Worm (Caenorhabditis elegans): ENCODE results near the gene D1005.4.

Gene D1005.4

DNA sequence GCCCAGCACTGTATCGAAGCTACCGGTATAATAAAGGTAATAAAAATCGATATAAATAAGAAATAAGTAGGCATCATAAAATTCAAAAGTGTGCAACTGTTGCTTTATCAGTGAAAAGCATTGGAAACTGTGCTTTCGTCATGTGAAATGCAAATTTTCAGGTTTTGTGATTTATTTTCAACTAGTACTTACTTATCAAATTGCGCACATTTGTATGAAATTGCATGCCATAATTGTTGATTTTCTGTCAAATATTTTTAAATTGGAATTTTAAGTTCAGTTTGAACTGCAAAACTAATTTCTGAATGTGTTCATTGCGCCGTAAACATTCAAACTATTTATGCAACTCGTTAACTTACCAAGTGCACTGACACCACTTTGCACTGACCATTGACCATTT, at the start of gene D1005.4:
D1005.4 (minus strand) TSS at position 101 of the 400 bp plus-strand sequence.
- TF ChIP-seq ztf-23 (GFP tag; IDR thresholded peaks at IDR 0.05) (no peak), tab-1 (GFP tag; IDR thresholded peaks at IDR 0.05) (no peak), klf-2 (GFP tag; conservative IDR thresholded peaks at IDR 0.05) (no peak), T22C8.4 (GFP tag; IDR thresholded peaks at IDR 0.05) (no peak), ref-1 (GFP tag; conservative IDR thresholded peaks at IDR 0.05) (no peak), cog-1 (tag; optimal IDR thresholded peaks at IDR 0.05) (no peak), ztf-29 (GFP tag; IDR thresholded peaks at IDR 0.05) (no peak), flt-1 (GFP tag; IDR thresholded peaks at IDR 0.05) (no peak), med-1 (GFP tag; optimal IDR thresholded peaks at IDR 0.05; ENCODE audit: insufficient read depth) (no peak)

ce11 chrX:1535261-1535660, 49.6 kb upstream of the D1005.4 start, which contains the start of gene K06A9.3:
K06A9.3 (minus strand) TSS chrX:1535361.
- TF ChIP-seq flt-1 (GFP tag; IDR thresholded peaks at IDR 0.05) = no peak
- no peak for TF ChIP-seq ztf-29 (GFP tag; IDR thresholded peaks at IDR 0.05)
- TF ChIP-seq ref-1 (GFP tag; conservative IDR thresholded peaks at IDR 0.05) = no peak
- no peak for TF ChIP-seq med-1 (GFP tag; optimal IDR thresholded peaks at IDR 0.05; ENCODE audit: insufficient read depth)
- no peak for TF ChIP-seq T22C8.4 (GFP tag; IDR thresholded peaks at IDR 0.05)
- TF ChIP-seq tab-1 (GFP tag; IDR thresholded peaks at IDR 0.05) = no peak
- TF ChIP-seq cog-1 (tag; optimal IDR thresholded peaks at IDR 0.05) = no peak
- TF ChIP-seq klf-2 (GFP tag; conservative IDR thresholded peaks at IDR 0.05) = no peak
- no peak for TF ChIP-seq ztf-23 (GFP tag; IDR thresholded peaks at IDR 0.05)

- TF ChIP-seq klf-2 (GFP tag; conservative IDR thresholded peaks at IDR 0.05) = no peak
- TF ChIP-seq T22C8.4 (GFP tag; IDR thresholded peaks at IDR 0.05) = no peak
- no peak for TF ChIP-seq tab-1 (GFP tag; IDR thresholded peaks at IDR 0.05)
- no peak for TF ChIP-seq med-1 (GFP tag; optimal IDR thresholded peaks at IDR 0.05; ENCODE audit: insufficient read depth)
- TF ChIP-seq ref-1 (GFP tag; conservative IDR thresholded peaks at IDR 0.05) = no peak
- no peak for TF ChIP-seq cog-1 (tag; optimal IDR thresholded peaks at IDR 0.05)
- no peak for TF ChIP-seq ztf-23 (GFP tag; IDR thresholded peaks at IDR 0.05)
- TF ChIP-seq ztf-29 (GFP tag; IDR thresholded peaks at IDR 0.05) = no peak
- no peak for TF ChIP-seq flt-1 (GFP tag; IDR thresholded peaks at IDR 0.05)
Measured at ce11 chrX:1529013-1529412, 43.4 kb upstream of the D1005.4 start.

ce11 chrX:1528107-1528506, 42.5 kb upstream of the D1005.4 start:
- no peak for TF ChIP-seq T22C8.4 (GFP tag; IDR thresholded peaks at IDR 0.05)
- TF ChIP-seq cog-1 (tag; optimal IDR thresholded peaks at IDR 0.05) = no peak
- TF ChIP-seq tab-1 (GFP tag; IDR thresholded peaks at IDR 0.05) = no peak
- TF ChIP-seq klf-2 (GFP tag; conservative IDR thresholded peaks at IDR 0.05) = no peak
- TF ChIP-seq ztf-23 (GFP tag; IDR thresholded peaks at IDR 0.05) = no peak
- TF ChIP-seq ztf-29 (GFP tag; IDR thresholded peaks at IDR 0.05) = no peak
- TF ChIP-seq med-1 (GFP tag; optimal IDR thresholded peaks at IDR 0.05; ENCODE audit: insufficient read depth) = no peak
- TF ChIP-seq ref-1 (GFP tag; conservative IDR thresholded peaks at IDR 0.05) = no peak
- TF ChIP-seq flt-1 (GFP tag; IDR thresholded peaks at IDR 0.05) = no peak

DNA sequence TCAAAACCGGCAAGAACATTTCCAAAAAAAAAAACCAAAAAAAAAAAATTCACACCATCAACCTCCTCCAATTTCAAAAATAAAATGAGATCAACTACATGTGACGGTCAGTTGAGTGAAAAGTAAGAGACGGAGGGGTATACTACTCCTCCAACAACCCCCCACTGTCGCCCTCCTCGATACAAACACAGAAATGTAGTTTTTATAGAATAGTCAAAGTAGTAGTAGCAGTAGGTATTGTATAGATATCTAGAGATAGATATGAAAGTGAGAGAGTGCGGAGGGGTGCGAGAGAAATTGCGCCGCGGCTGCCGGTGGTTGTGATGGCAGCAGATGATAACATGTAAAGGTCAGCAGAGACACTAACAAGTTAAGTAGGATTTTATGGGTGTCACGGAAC, 41.7 kb upstream of the D1005.4 start:
- TF ChIP-seq tab-1 (GFP tag; IDR thresholded peaks at IDR 0.05) = no peak
- no peak for TF ChIP-seq ztf-23 (GFP tag; IDR thresholded peaks at IDR 0.05)
- no peak for TF ChIP-seq med-1 (GFP tag; optimal IDR thresholded peaks at IDR 0.05; ENCODE audit: insufficient read depth)
- TF ChIP-seq ref-1 (GFP tag; conservative IDR thresholded peaks at IDR 0.05) = no peak
- TF ChIP-seq ztf-29 (GFP tag; IDR thresholded peaks at IDR 0.05) = no peak

DNA sequence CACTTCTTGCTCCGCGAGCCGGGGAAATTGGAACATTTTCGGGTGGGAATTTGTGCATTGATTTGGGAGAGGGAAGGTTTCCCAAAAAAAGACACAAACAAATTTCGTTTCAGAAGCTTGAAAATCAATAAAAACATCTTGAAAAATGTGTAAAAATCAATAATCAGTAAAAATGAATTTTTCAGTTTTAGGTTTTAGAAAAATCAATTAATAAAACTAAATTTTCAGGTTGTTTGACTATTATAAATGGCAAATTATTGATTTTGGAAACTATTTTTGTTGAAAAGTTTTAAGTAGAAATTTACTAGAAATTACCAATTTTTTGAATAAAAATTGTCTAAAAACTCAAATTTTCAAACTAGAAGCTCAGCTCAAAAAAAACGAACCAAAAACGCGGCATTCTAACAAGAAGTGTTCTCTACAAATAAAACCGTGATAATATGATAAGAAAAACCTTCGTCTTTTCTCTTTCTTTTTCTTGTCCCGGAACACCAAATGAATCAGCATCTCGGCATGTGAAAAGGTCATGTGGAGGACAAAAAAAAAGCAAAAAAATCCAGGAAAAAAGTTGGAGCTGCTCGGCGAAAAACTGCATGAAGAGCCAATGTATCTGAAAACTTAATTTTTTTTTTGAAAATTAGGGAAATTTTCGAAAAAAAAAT, 40.0 kb upstream of the D1005.4 start:
- TF ChIP-seq cog-1 (tag; optimal IDR thresholded peaks at IDR 0.05) (no peak), T22C8.4 (GFP tag; IDR thresholded peaks at IDR 0.05) (0 out of 2 replicates have a peak, but pooled peaks have one; percentile 32), klf-2 (GFP tag; conservative IDR thresholded peaks at IDR 0.05) (no peak), ztf-23 (GFP tag; IDR thresholded peaks at IDR 0.05) (no peak), flt-1 (GFP tag; IDR thresholded peaks at IDR 0.05) (no peak)

DNA sequence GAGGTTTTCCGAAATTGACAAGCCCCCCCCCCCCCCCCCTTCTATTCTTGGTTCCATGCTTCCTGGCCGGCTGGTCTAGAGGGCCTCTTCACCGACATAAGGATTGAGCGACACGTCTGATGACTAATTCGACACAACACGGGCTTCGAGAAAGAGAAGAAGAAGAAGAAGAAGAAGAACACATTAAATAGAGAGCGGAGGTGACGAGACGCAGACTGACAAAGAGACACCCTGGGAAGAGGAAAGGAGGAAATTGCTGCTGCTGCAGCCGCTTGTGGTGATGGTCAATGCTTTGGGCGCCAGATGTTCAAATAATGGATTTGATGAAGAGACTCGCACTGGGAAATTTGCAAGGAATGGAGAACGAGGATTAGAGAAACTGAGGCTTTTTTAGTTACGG, 38.9 kb upstream of the D1005.4 start:
- TF ChIP-seq tab-1 (GFP tag; IDR thresholded peaks at IDR 0.05) (no peak), cog-1 (tag; optimal IDR thresholded peaks at IDR 0.05) (peak; percentile 55), flt-1 (GFP tag; IDR thresholded peaks at IDR 0.05) (0 out of 2 replicates have a peak, but pooled peaks have one; percentile 47)

ce11 chrX:1523272-1523671, 37.7 kb upstream of the D1005.4 start:
- no peak for TF ChIP-seq med-1 (GFP tag; optimal IDR thresholded peaks at IDR 0.05; ENCODE audit: insufficient read depth)
- no peak for TF ChIP-seq tab-1 (GFP tag; IDR thresholded peaks at IDR 0.05)
- no peak for TF ChIP-seq T22C8.4 (GFP tag; IDR thresholded peaks at IDR 0.05)
- TF ChIP-seq cog-1 (tag; optimal IDR thresholded peaks at IDR 0.05) = no peak
- no peak for TF ChIP-seq flt-1 (GFP tag; IDR thresholded peaks at IDR 0.05)
- TF ChIP-seq ztf-23 (GFP tag; IDR thresholded peaks at IDR 0.05) = no peak

ce11 chrX:1522068-1522467, 36.5 kb upstream of the D1005.4 start:
- TF ChIP-seq ztf-29 (GFP tag; IDR thresholded peaks at IDR 0.05) = no peak

- no peak for TF ChIP-seq klf-2 (GFP tag; conservative IDR thresholded peaks at IDR 0.05)
- no peak for TF ChIP-seq T22C8.4 (GFP tag; IDR thresholded peaks at IDR 0.05)
- no peak for TF ChIP-seq flt-1 (GFP tag; IDR thresholded peaks at IDR 0.05)
- no peak for TF ChIP-seq cog-1 (tag; optimal IDR thresholded peaks at IDR 0.05)
- no peak for TF ChIP-seq ztf-29 (GFP tag; IDR thresholded peaks at IDR 0.05)
- TF ChIP-seq ref-1 (GFP tag; conservative IDR thresholded peaks at IDR 0.05) = no peak
- TF ChIP-seq med-1 (GFP tag; optimal IDR thresholded peaks at IDR 0.05; ENCODE audit: insufficient read depth) = no peak
- TF ChIP-seq tab-1 (GFP tag; IDR thresholded peaks at IDR 0.05) = no peak
- TF ChIP-seq ztf-23 (GFP tag; IDR thresholded peaks at IDR 0.05) = no peak
Measured at ce11 chrX:1521387-1521786, 35.8 kb upstream of the D1005.4 start, which contains the start of gene toca-1. toca-1 (minus strand) TSS chrX:1521487.

All from whole organism, midembryonic.